Fruit fly (Drosophila melanogaster): ENCODE measurements around the gene Cmpk.

Gene Cmpk

DNA sequence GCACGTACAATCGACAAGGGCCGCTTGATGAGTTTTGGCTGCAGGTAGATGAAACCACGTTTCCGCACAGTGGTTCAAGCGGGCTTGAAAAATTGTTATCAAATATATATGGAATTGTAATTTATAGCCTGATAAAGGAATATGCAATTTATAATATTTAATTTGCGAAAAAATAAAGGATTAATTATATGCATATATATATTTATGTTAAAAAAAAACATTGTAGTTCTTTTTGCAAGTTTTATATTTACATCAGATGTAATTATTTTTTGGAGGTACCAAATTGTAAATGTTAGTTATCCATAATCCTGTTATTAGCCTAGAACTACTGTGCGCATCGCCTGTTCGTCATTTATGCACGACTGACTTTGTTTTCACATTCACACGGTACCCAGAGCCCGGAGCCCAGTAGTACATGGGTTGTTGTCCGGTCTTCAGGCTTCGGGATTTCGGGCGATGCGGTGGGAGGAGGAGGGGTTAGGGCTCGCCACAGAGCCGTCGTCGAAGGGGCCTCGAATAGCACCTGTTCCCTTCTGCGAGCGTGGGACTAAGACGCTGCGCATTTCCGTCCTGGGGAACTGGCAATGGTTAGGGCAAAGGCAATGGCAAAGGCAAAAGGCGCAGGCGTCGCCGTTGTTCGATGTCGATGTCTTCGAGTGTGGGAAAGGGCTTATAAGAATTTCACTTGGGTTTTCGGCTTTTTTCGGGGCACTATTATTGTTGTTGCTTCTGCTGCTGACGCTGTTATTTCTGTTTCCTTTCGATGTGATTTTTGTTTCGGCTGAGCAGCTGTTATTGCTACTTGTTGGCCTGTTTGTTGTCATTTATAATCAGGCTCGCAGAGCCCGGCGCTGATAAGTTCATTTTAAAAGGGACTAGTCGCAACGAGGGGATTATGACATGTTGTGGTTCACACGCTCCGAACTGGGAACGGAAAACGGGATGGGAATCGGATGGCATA is 37.2 kb downstream of the Cmpk start (continued):
- TF ChIP-seq slou (GFP tag; optimal IDR thresholded peaks at IDR 0.05) = peak; percentile 1
- peak; percentile 89 for TF ChIP-seq CG8924 (tag; optimal IDR thresholded peaks at IDR 0.05)
- TF ChIP-seq Chrac-16 (GFP tag; optimal IDR thresholded peaks at IDR 0.05) = peak; percentile 76
- TF ChIP-seq CG8388 (GFP tag; optimal IDR thresholded peaks at IDR 0.05) = peak; percentile 90
- TF ChIP-seq tup (GFP tag; optimal IDR thresholded peaks at IDR 0.05) = no peak
- no peak for TF ChIP-seq Doc3 (GFP tag; IDR thresholded peaks at IDR 0.05; ENCODE audit: partially characterized antibody)
- TF ChIP-seq CG15479 (GFP tag; optimal IDR thresholded peaks at IDR 0.05) = peak; percentile 62
- no peak for TF ChIP-seq Ets97D (GFP tag; optimal IDR thresholded peaks at IDR 0.05)
- TF ChIP-seq Oli (tag; optimal IDR thresholded peaks at IDR 0.05) = peak; percentile 88
- no peak for TF ChIP-seq bbx (GFP tag; IDR thresholded peaks at IDR 0.05; ENCODE audit: partially characterized antibody)
- peak; percentile 20 for TF ChIP-seq Elba2 (GFP tag; optimal IDR thresholded peaks at IDR 0.05)
- TF ChIP-seq CG12071 (GFP tag; optimal IDR thresholded peaks at IDR 0.05) = no peak
- no peak for TF ChIP-seq hbn (GFP tag; IDR thresholded peaks at IDR 0.05; ENCODE audit: partially characterized antibody)
- TF ChIP-seq Nf-YC (tag; optimal IDR thresholded peaks at IDR 0.05) = no peak
- no peak for TF ChIP-seq Bgb (GFP tag; IDR thresholded peaks at IDR 0.05; ENCODE audit: partially characterized antibody)
- no peak for TF ChIP-seq maf-S (GFP tag; optimal IDR thresholded peaks at IDR 0.05)
- no peak for TF ChIP-seq pb (GFP tag; optimal IDR thresholded peaks at IDR 0.05)
- no peak for TF ChIP-seq CG4854 (GFP tag; optimal IDR thresholded peaks at IDR 0.05)
- peak; percentile 54 for TF ChIP-seq CG2116 (GFP tag; optimal IDR thresholded peaks at IDR 0.05)
- TF ChIP-seq her (GFP tag; optimal IDR thresholded peaks at IDR 0.05) = no peak
- TF ChIP-seq da (GFP tag; optimal IDR thresholded peaks at IDR 0.05) = peak; percentile 3
- no peak for TF ChIP-seq CG13894 (tag; optimal IDR thresholded peaks at IDR 0.05)
- TF ChIP-seq CG10543 (GFP tag; optimal IDR thresholded peaks at IDR 0.05) = no peak
- peak; percentile 92 for TF ChIP-seq Ssrp (tag; optimal IDR thresholded peaks at IDR 0.05)
- peak; percentile 43 for TF ChIP-seq run (tag; optimal IDR thresholded peaks at IDR 0.05)
- TF ChIP-seq onecut (GFP tag; IDR thresholded peaks at IDR 0.05) = peak; percentile 62
- peak; percentile 72 for TF ChIP-seq Hr3 (GFP tag; optimal IDR thresholded peaks at IDR 0.05)
- peak; percentile 71 for TF ChIP-seq CG12104 (GFP tag; optimal IDR thresholded peaks at IDR 0.05)
- TF ChIP-seq C15 (GFP tag; IDR thresholded peaks at IDR 0.05) = no peak
- peak; percentile 67 for TF ChIP-seq zfh1 (GFP tag; IDR thresholded peaks at IDR 0.05)
- peak; percentile 46; the same call in 1 of the 2 replicates for TF ChIP-seq chm (GFP tag; IDR thresholded peaks at IDR 0.05)
- peak; percentile 36 for TF ChIP-seq kah (GFP tag; optimal IDR thresholded peaks at IDR 0.05)
- no peak for TF ChIP-seq pum (GFP tag; optimal IDR thresholded peaks at IDR 0.05)
- peak; percentile 58 for TF ChIP-seq HLH3B (GFP tag; IDR thresholded peaks at IDR 0.05)
- peak; percentile 41 for TF ChIP-seq Max (GFP tag; optimal IDR thresholded peaks at IDR 0.05)
- peak; percentile 58 for TF ChIP-seq esg (GFP tag; conservative IDR thresholded peaks at IDR 0.05)
- TF ChIP-seq CoRest (tag; optimal IDR thresholded peaks at IDR 0.05) = peak; percentile 92
- TF ChIP-seq Opbp (GFP tag; IDR thresholded peaks at IDR 0.05; ENCODE audit: partially characterized antibody) = no peak
- peak; percentile 87 for TF ChIP-seq CG6689 (GFP tag; IDR thresholded peaks at IDR 0.05)
- TF ChIP-seq CG2129 (GFP tag; IDR thresholded peaks at IDR 0.05; ENCODE audit: partially characterized antibody) = no peak
- TF ChIP-seq CG34422 (GFP tag; IDR thresholded peaks at IDR 0.05) = peak; percentile 43; the same call in 2 of the 3 replicates
- no peak for TF ChIP-seq CG8478 (optimal IDR thresholded peaks at IDR 0.05)
- TF ChIP-seq CG10366 (GFP tag; IDR thresholded peaks at IDR 0.05) = peak; percentile 34
- TF ChIP-seq btn (GFP tag; optimal IDR thresholded peaks at IDR 0.05) = no peak
- peak; percentile 87 for TF ChIP-seq CG2678 (tag; optimal IDR thresholded peaks at IDR 0.05)
- TF ChIP-seq CG43689 (GFP tag; IDR thresholded peaks at IDR 0.05) = no peak
- TF ChIP-seq CG12299 (tag; optimal IDR thresholded peaks at IDR 0.05) = peak; percentile 61
- no peak for TF ChIP-seq BEAF-32 (GFP tag; optimal IDR thresholded peaks at IDR 0.05)
- no peak for TF ChIP-seq zfh2 (GFP tag; optimal IDR thresholded peaks at IDR 0.05)

All from whole organism, embryonic.